Worm (Caenorhabditis elegans) whole organism, L1 larva: ENCODE results near the gene sri-61.
A peak's percentile ranks its signal among the peaks of the same experiment; 100 is the strongest.

Source experiments
- F16B12.6 ChIP-seq: fragments of 150-350 bp; optimal IDR thresholded peaks from 2 replicates; lab custom pipeline; 2014; ENCODE audit warnings: missing biosample characterization, missing genetic modification characterization
- Y116A8C.19 ChIP-seq: sonication (generic microtip); optimal IDR thresholded peaks from 2 replicates; lab custom pipeline; 2016; ENCODE audit warnings: missing compliant biosample characterization, missing genetic modification characterization, borderline replicate concordance
- alr-1 ChIP-seq: fragments of 200-800 bp; sonication (Bioruptor generic); optimal IDR thresholded peaks from 2 replicates; lab custom pipeline; 2018; ENCODE audit warnings: borderline replicate concordance, mild to moderate bottlenecking, missing genetic modification characterization, missing compliant biosample characterization
- aly-2 ChIP-seq: fragments of 150-350 bp; optimal IDR thresholded peaks from 2 replicates; lab custom pipeline; 2014; ENCODE audit warnings: missing biosample characterization, missing genetic modification characterization
- ceh-88 ChIP-seq: fragments of 200-800 bp; sonication (Bioruptor generic); IDR thresholded peaks from 2 replicates; pipeline ENCODE4 v1.3.6; 2022; ENCODE audit warnings: missing genetic modification characterization, missing compliant biosample characterization
- ceh-90 ChIP-seq: sonication (generic microtip); optimal IDR thresholded peaks from 2 replicates; lab custom pipeline; 2016; ENCODE audit warnings: missing genetic modification characterization, missing compliant biosample characterization
- ces-1 ChIP-seq: fragments of 150-350 bp; optimal IDR thresholded peaks from 2 replicates; lab custom pipeline; 2014; ENCODE audit warnings: missing biosample characterization, missing genetic modification reagents, missing genetic modification characterization
- efl-1 ChIP-seq, 4 experiments: fragments of 150-350 bp; optimal IDR thresholded peaks in 3 of 4; peaks in 1 of 4; 1 replicate in 1 of 4; 2 replicates in 3 of 4; lab custom pipeline; 2014; ENCODE audit warnings: missing biosample characterization in 2 of 4, missing genetic modification characterization in 2 of 4, missing genetic modification reagents in 2 of 4
- egl-27 ChIP-seq, 2 experiments: fragments of 150-350 bp in 1 of 2; sonication (generic microtip); optimal IDR thresholded peaks; 3 replicates each; lab custom pipeline; 2017 to 2018; ENCODE audit warnings: missing biosample characterization in 2 of 2, missing genetic modification characterization in 2 of 2, missing genetic modification reagents in 2 of 2
- elt-2 ChIP-seq: sonication (generic microtip); optimal IDR thresholded peaks from 2 replicates; lab custom pipeline; 2016; ENCODE audit warnings: missing genetic modification characterization, mild to moderate bottlenecking, inconsistent platforms, missing compliant biosample characterization, missing genetic modification reagents
- ets-5 ChIP-seq: fragments of 200-800 bp; sonication (Bioruptor generic); IDR thresholded peaks from 2 replicates; pipeline ENCODE4 v1.3.6; 2022; ENCODE audit warnings: missing genetic modification characterization, missing compliant biosample characterization
- fkh-8 ChIP-seq: sonication (generic microtip); optimal IDR thresholded peaks from 2 replicates; lab custom pipeline; 2016; ENCODE audit warnings: mild to moderate bottlenecking, missing genetic modification characterization, missing compliant biosample characterization
- grh-1 ChIP-seq: fragments of 200-800 bp; sonication (Bioruptor generic); IDR thresholded peaks from 2 replicates; pipeline ENCODE4 v1.3.6; 2022; ENCODE audit warnings: missing genetic modification reagents, missing genetic modification characterization, missing compliant biosample characterization
- hlh-17 ChIP-seq: fragments of 200-800 bp; sonication (Bioruptor generic); optimal IDR thresholded peaks from 2 replicates; lab custom pipeline; 2018; ENCODE audit warnings: missing genetic modification characterization, mild to moderate bottlenecking, missing compliant biosample characterization, moderate library complexity, borderline replicate concordance
- hlh-4 ChIP-seq: sonication (generic microtip); optimal IDR thresholded peaks from 2 replicates; lab custom pipeline; 2016; ENCODE audit warnings: mild to moderate bottlenecking, missing genetic modification characterization, missing compliant biosample characterization
- irx-1 ChIP-seq: sonication (generic microtip); optimal IDR thresholded peaks from 2 replicates; lab custom pipeline; 2016; ENCODE audit warnings: missing genetic modification characterization, missing compliant biosample characterization
- isw-1 ChIP-seq: fragments of 200-800 bp; sonication (Bioruptor generic); IDR thresholded peaks from 2 replicates; pipeline ENCODE4 v1.3.6; 2022; ENCODE audit warnings: missing genetic modification characterization, missing compliant biosample characterization
- lin-14 ChIP-seq: fragments of 200-800 bp; sonication (Bioruptor generic); optimal IDR thresholded peaks from 2 replicates; lab custom pipeline; 2018; ENCODE audit warnings: mild to moderate bottlenecking, missing genetic modification characterization, moderate library complexity, missing compliant biosample characterization
- lin-35 ChIP-seq, 2 experiments: fragments of 150-350 bp; optimal IDR thresholded peaks; 2 replicates each; lab custom pipeline; 2014; ENCODE audit warnings: missing biosample characterization in 2 of 2, missing genetic modification characterization in 2 of 2, missing genetic modification reagents in 2 of 2
- lin-39 ChIP-seq: fragments of 150-350 bp; optimal IDR thresholded peaks from 2 replicates; lab custom pipeline; 2014; ENCODE audit warnings: missing biosample characterization, missing genetic modification reagents, missing genetic modification characterization
- lir-3 ChIP-seq: sonication (generic microtip); optimal IDR thresholded peaks from 2 replicates; lab custom pipeline; 2016; ENCODE audit warnings: mild to moderate bottlenecking, missing genetic modification characterization, moderate library complexity, missing compliant biosample characterization; ENCODE audit not compliant: poor library complexity
- mab-9 ChIP-seq: fragments of 200-800 bp; sonication (Bioruptor generic); IDR thresholded peaks from 2 replicates; pipeline ENCODE4 v1.3.6; 2022; ENCODE audit warnings: missing genetic modification reagents, missing genetic modification characterization, missing compliant biosample characterization
- mdl-1 ChIP-seq, 2 experiments: fragments of 150-350 bp; optimal IDR thresholded peaks; 2 replicates each; lab custom pipeline; 2014 to 2017; ENCODE audit warnings: missing biosample characterization in 2 of 2, missing genetic modification characterization in 2 of 2, inconsistent platforms in 1 of 2
- nhr-20 ChIP-seq: sonication (generic microtip); optimal IDR thresholded peaks from 2 replicates; lab custom pipeline; 2016; ENCODE audit warnings: mild to moderate bottlenecking, missing genetic modification characterization, missing compliant biosample characterization
- nhr-47 ChIP-seq: sonication (generic microtip); optimal IDR thresholded peaks from 2 replicates; lab custom pipeline; 2016; ENCODE audit warnings: mild to moderate bottlenecking, missing genetic modification characterization, moderate library complexity, missing compliant biosample characterization
- nhr-71 ChIP-seq: sonication (generic microtip); optimal IDR thresholded peaks from 2 replicates; lab custom pipeline; 2016; ENCODE audit warnings: mild to moderate bottlenecking, missing genetic modification characterization, moderate library complexity, missing compliant biosample characterization
- nhr-76 ChIP-seq: sonication (generic microtip); optimal IDR thresholded peaks from 2 replicates; lab custom pipeline; 2017; ENCODE audit warnings: missing biosample characterization, missing genetic modification characterization
- nhr-77 ChIP-seq: fragments of 150-350 bp; optimal IDR thresholded peaks from 2 replicates; lab custom pipeline; 2014; ENCODE audit warnings: missing biosample characterization, missing genetic modification characterization
- nhr-84 ChIP-seq: sonication (generic microtip); optimal IDR thresholded peaks from 2 replicates; lab custom pipeline; 2017; ENCODE audit warnings: missing biosample characterization, missing genetic modification characterization
- nhr-85 ChIP-seq: sonication (generic microtip); peaks from one replicate; lab custom pipeline; 2016; ENCODE audit warnings: missing genetic modification characterization, inconsistent platforms, missing compliant biosample characterization
- nhr-90 ChIP-seq: sonication (generic microtip); optimal IDR thresholded peaks from 2 replicates; lab custom pipeline; 2016; ENCODE audit warnings: mild to moderate bottlenecking, missing genetic modification characterization, missing compliant biosample characterization; ENCODE audit not compliant: poor library complexity
- pag-3 ChIP-seq: sonication (generic microtip); optimal IDR thresholded peaks from 2 replicates; lab custom pipeline; 2017; ENCODE audit warnings: missing genetic modification characterization, mild to moderate bottlenecking, missing compliant biosample characterization, antibody characterized with exemption, borderline replicate concordance; ENCODE audit not compliant: insufficient read depth
- pax-3 ChIP-seq: fragments of 200-800 bp; sonication (Bioruptor generic); optimal IDR thresholded peaks from 2 replicates; lab custom pipeline; 2018; ENCODE audit warnings: mild to moderate bottlenecking, missing genetic modification characterization, moderate library complexity, missing compliant biosample characterization
- rnt-1 ChIP-seq: sonication (generic microtip); optimal IDR thresholded peaks from 2 replicates; lab custom pipeline; 2016; ENCODE audit warnings: mild to moderate bottlenecking, missing genetic modification characterization, moderate library complexity, missing compliant biosample characterization
- sox-4 ChIP-seq: sonication (generic microtip); optimal IDR thresholded peaks from 2 replicates; lab custom pipeline; 2016; ENCODE audit warnings: missing genetic modification characterization, missing compliant biosample characterization
- sptf-1 ChIP-seq: fragments of 150-350 bp; optimal IDR thresholded peaks from 2 replicates; lab custom pipeline; 2014; ENCODE audit warnings: missing biosample characterization, missing genetic modification characterization
- sup-37 ChIP-seq: fragments of 200-800 bp; sonication (Bioruptor generic); optimal IDR thresholded peaks from 2 replicates; lab custom pipeline; 2018; ENCODE audit warnings: mild to moderate bottlenecking, missing genetic modification characterization, missing compliant biosample characterization
- swsn-7 ChIP-seq: sonication (generic microtip); optimal IDR thresholded peaks from 2 replicates; lab custom pipeline; 2016; ENCODE audit warnings: missing genetic modification characterization, missing compliant biosample characterization
- tbx-2 ChIP-seq: sonication (generic microtip); optimal IDR thresholded peaks from 2 replicates; lab custom pipeline; 2016; ENCODE audit warnings: missing genetic modification characterization, missing compliant biosample characterization
- unc-130 ChIP-seq: fragments of 150-350 bp; optimal IDR thresholded peaks from 2 replicates; lab custom pipeline; 2017; ENCODE audit warnings: missing biosample characterization, missing genetic modification characterization, inconsistent platforms
- unc-30 ChIP-seq: sonication (generic microtip); optimal IDR thresholded peaks from 2 replicates; lab custom pipeline; 2017; ENCODE audit warnings: missing biosample characterization, missing genetic modification characterization
- unc-62 ChIP-seq: fragments of 150-350 bp; optimal IDR thresholded peaks from 2 replicates; lab custom pipeline; 2014; ENCODE audit warnings: missing biosample characterization, missing genetic modification reagents, missing genetic modification characterization
- ztf-11 ChIP-seq, 2 experiments: sonication (generic microtip); optimal IDR thresholded peaks; 2 replicates each; lab custom pipeline; 2016 to 2017; ENCODE audit warnings: missing genetic modification characterization in 2 of 2, missing biosample characterization in 1 of 2, missing compliant biosample characterization in 1 of 2

sri-61 gene

DNA sequence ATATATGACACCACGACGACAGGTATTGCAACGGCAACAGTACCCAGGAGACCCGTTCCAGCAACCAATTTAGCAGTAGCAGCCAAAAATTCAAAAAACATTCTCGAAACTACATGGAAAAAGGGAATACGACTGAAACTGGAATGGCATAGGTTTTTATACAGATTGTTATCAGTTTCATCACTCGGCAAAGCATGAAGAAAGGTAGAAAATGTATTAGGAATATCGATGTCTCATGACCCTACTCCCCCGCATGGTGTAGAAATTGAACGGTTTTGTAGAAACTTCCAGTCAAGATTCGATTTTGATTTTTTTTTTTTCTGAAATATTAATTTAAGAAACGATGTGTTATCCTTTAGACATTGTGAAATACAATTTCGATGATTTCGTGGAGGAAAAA is 10.8 kb upstream of the sri-61 start, which contains the start of gene T05A8.2:
Gene T05A8.2 (minus strand): TSS at position 101 of the 400 bp plus-strand sequence.
- TF ChIP-seq nhr-20 (no peak), aly-2 (no peak), mab-9 (no peak), fkh-8 (tag; lab: Kevin White, UChicago) (no peak), hlh-4 (tag; lab: Kevin White, UChicago) (no peak), egl-27 (tag; optimal IDR thresholded peaks at IDR 0.05; lab: Kevin White, UChicago) (no peak), unc-30 (tag; lab: Kevin White, UChicago) (no peak), F16B12.6 (tag; lab: Kevin White, UChicago) (no peak)

DNA sequence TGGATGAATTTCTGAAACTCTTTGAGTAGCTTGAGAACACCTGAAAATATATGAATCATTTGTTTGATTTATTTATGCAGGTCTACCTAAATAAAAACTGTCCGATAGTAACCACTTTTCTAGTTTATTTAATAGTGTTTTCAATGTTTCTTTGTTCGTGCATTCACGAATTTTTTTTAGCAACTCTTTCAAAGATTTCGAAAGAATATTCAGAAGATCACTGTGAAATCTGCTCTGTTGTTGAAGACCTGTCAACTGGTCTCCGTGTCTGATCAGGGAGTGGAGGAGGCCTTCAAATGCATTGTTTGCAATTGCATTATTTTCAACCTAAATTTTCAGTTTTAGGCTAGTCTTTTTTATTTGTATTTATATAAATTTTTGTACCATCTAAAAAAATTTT is 9.8 kb upstream of the sri-61 start, which contains the start of gene T05A8.1:
Gene T05A8.1 (minus strand): TSS at position 101 of the 400 bp plus-strand sequence.
- TF ChIP-seq rnt-1 (tag; lab: Kevin White, UChicago) (no peak), unc-30 (tag; lab: Kevin White, UChicago) (no peak), tbx-2 (tag; lab: Kevin White, UChicago) (no peak), elt-2 (tag; lab: Kevin White, UChicago) (no peak), isw-1 (GFP tag; lab: Robert Waterston, UW) (no peak), mab-9 (no peak), sup-37 (GFP tag; lab: Kevin White, UChicago) (no peak), nhr-90 (tag; lab: Kevin White, UChicago) (no peak), ceh-88 (GFP tag; lab: Robert Waterston, UW) (no peak), unc-130 (tag; lab: Kevin White, UChicago) (no peak), grh-1 (no peak), swsn-7 (no peak), pag-3 (tag; lab: Kevin White, UChicago) (no peak), ceh-90 (no peak), nhr-84 (tag; lab: Kevin White, UChicago) (no peak), ets-5 (GFP tag; lab: Robert Waterston, UW) (no peak)
- TF ChIP-seq, all 84 proteins: peak for 0

DNA sequence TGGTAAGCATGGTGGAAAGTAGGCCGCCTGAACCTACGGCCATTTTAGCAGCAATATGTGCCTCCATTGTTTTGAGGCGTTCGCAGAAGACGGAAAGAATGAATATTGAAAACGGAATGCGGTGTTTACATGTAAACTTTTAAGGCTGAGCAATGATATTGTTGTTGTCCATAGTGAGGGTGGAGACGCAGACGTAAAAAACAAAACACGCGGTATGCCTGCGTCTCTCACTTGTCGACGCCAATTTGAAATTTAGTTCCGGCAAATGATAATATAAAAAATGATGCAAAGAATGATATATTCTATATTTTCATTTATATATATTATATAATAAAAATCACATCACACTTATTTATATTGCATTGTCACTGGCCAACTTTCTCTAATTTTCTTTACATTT is 7.7 kb upstream of the sri-61 start, which contains the start of gene Y47G7B.2:
Gene Y47G7B.2 (minus strand): TSS at position 143 of the 400 bp plus-strand sequence.
- TF ChIP-seq nhr-47 (tag; lab: Kevin White, UChicago) (peak; percentile 23), efl-1 (optimal IDR thresholded peaks at IDR 0.05; lab: Kevin White, UChicago) (peak; percentile 29 to 64), efl-1 (GFP tag; optimal IDR thresholded peaks at IDR 0.05 in 1 of 2; lab: Kevin White, UChicago) (no peak), nhr-20 (peak; percentile 7), rnt-1 (tag; lab: Kevin White, UChicago) (peak; percentile 29), lin-39 (tag; lab: Kevin White, UChicago) (no peak), mdl-1 (tag; optimal IDR thresholded peaks at IDR 0.05; lab: Kevin White, UChicago) (peak in 1 of 2 experiments; percentile 8), unc-62 (GFP tag; lab: Kevin White, UChicago) (no peak), lin-14 (GFP tag; lab: Kevin White, UChicago) (peak; percentile 66), lin-35 (GFP tag; optimal IDR thresholded peaks at IDR 0.05; lab: Kevin White, UChicago) (peak in 1 of 2 experiments; percentile 34), fkh-8 (tag; lab: Kevin White, UChicago) (peak; percentile 55), nhr-76 (no peak), nhr-71 (tag; lab: Kevin White, UChicago) (peak; percentile 42)

DNA sequence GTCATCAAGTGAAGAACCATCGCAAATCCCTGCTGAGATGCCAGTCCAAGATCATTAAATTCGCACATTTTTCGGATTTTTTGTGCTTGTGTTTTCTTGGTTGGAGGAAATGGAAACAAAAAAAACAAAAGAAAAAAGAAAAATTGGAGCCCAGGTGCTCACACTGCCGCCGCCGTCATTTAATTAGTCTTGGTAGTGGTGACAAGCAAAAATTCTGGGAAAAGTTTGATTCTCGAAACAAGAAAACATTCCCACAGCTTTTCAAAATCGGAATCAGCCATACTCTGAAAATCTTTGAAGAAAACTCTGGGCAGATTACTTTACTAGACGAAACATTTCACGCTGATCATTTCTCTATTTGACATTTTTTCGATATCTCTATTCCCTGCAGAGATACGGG is 5.1 kb upstream of the sri-61 start, which contains the start of gene srh-128:
Gene srh-128 (minus strand): TSS at position 101 of the 400 bp plus-strand sequence.
- TF ChIP-seq ztf-11 (tag; optimal IDR thresholded peaks at IDR 0.05; lab: Kevin White, UChicago) (no peak), pag-3 (tag; lab: Kevin White, UChicago) (no peak), nhr-77 (no peak), fkh-8 (tag; lab: Kevin White, UChicago) (no peak), hlh-17 (GFP tag; lab: Kevin White, UChicago) (no peak), nhr-47 (tag; lab: Kevin White, UChicago) (no peak), sox-4 (tag; lab: Kevin White, UChicago) (no peak), efl-1 (optimal IDR thresholded peaks at IDR 0.05; lab: Kevin White, UChicago) (no peak), efl-1 (GFP tag; optimal IDR thresholded peaks at IDR 0.05 in 1 of 2; lab: Kevin White, UChicago) (no peak), sptf-1 (tag; lab: Kevin White, UChicago) (no peak), ces-1 (GFP tag; lab: Kevin White, UChicago) (no peak), mdl-1 (tag; optimal IDR thresholded peaks at IDR 0.05; lab: Kevin White, UChicago) (no peak), Y116A8C.19 (tag; lab: Kevin White, UChicago) (no peak), nhr-85 (no peak), pax-3 (no peak), alr-1 (tag; lab: Kevin White, UChicago) (no peak), sup-37 (GFP tag; lab: Kevin White, UChicago) (no peak), irx-1 (tag; lab: Kevin White, UChicago) (no peak), lir-3 (no peak)
